Worm (Caenorhabditis elegans) whole organism, L4 larva: Measurements from ENCODE around the gene F27B10.1.

ENCODE experiments used
- ama-1 ChIP-seq: fragments of 150-350 bp; optimal IDR thresholded peaks from 2 replicates; lab custom pipeline; 2014; ENCODE audit warnings: inconsistent platforms, mixed read lengths
- lin-29 ChIP-seq: fragments of 200-800 bp; sonication (Bioruptor generic); IDR thresholded peaks from 2 replicates; pipeline ENCODE4 v1.3.6; 2022; ENCODE audit warnings: missing genetic modification reagents, missing genetic modification characterization, missing compliant biosample characterization
- nhr-10 ChIP-seq: fragments of 150-350 bp; optimal IDR thresholded peaks from 2 replicates; lab custom pipeline; 2014; ENCODE audit warnings: missing biosample characterization, missing genetic modification characterization
- snpc-4 ChIP-seq: fragments of 150-350 bp; optimal IDR thresholded peaks from 2 replicates; lab custom pipeline; 2014; ENCODE audit warnings: missing biosample characterization, missing genetic modification characterization
- unc-62 ChIP-seq, 3 experiments: fragments of 150-350 bp in 1 of 3; sonication (generic microtip); optimal IDR thresholded peaks in 2 of 3; peaks in 1 of 3; 1 replicate in 1 of 3; 2 replicates in 2 of 3; lab custom pipeline; 2014 to 2017; ENCODE audit warnings: missing biosample characterization in 3 of 3, missing genetic modification characterization in 3 of 3, missing genetic modification reagents in 3 of 3, missing genotype in 1 of 3
- ztf-11 ChIP-seq: fragments of 150-350 bp; optimal IDR thresholded peaks from 2 replicates; lab custom pipeline; 2014; ENCODE audit warnings: missing biosample characterization, missing genetic modification characterization

- TF ChIP-seq snpc-4 (no peak), lin-29 (GFP tag; lab: Robert Waterston, UW) (no peak), ama-1 (no peak), nhr-10 (tag; lab: Kevin White, UChicago) (no peak), ztf-11 (no peak), unc-62 (GFP tag; optimal IDR thresholded peaks at IDR 0.05 in 1 of 2; lab: Kevin White, UChicago) (peak in 1 of 2 experiments; percentile 89), unc-62 (tag; optimal IDR thresholded peaks at IDR 0.05; lab: Kevin White, UChicago) (no peak)
Measured at ce11 chrV:7112223-7112622, 39.8 kb downstream of the F27B10.1 start.
